Worm (Caenorhabditis elegans): Measurements from ENCODE around the gene C52B9.19.

DNA sequence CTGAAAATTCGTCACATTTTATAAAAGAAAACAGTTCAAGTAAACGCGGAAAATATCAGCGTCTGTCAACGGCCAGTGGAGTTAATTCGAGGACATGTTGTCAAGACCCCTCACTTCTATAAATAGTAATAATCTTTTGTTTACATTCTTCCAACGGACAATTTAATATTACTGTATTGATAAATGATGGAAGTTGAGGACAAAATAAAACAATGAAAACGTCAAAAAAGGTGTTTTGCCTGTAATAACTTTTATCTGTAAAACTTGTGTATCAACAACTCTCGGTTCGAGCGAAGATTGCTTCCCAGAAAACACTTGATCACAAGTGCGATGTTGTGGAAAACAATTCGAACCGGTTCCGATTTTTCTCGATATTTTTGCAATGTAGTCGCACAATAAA lies 33.9 kb upstream of the C52B9.19 start:
- TF ChIP-seq jun-1 (tag; optimal IDR thresholded peaks at IDR 0.05): no peak
- no peak for TF ChIP-seq daf-12 (tag; optimal IDR thresholded peaks at IDR 0.05)
- TF ChIP-seq tbx-2 (tag; optimal IDR thresholded peaks at IDR 0.05): no peak
- no peak for TF ChIP-seq aly-2 (tag; optimal IDR thresholded peaks at IDR 0.05)

All from whole organism, L3 larva.